Worm (Caenorhabditis elegans): ENCODE data around the gene C55C3.8.

DNA sequence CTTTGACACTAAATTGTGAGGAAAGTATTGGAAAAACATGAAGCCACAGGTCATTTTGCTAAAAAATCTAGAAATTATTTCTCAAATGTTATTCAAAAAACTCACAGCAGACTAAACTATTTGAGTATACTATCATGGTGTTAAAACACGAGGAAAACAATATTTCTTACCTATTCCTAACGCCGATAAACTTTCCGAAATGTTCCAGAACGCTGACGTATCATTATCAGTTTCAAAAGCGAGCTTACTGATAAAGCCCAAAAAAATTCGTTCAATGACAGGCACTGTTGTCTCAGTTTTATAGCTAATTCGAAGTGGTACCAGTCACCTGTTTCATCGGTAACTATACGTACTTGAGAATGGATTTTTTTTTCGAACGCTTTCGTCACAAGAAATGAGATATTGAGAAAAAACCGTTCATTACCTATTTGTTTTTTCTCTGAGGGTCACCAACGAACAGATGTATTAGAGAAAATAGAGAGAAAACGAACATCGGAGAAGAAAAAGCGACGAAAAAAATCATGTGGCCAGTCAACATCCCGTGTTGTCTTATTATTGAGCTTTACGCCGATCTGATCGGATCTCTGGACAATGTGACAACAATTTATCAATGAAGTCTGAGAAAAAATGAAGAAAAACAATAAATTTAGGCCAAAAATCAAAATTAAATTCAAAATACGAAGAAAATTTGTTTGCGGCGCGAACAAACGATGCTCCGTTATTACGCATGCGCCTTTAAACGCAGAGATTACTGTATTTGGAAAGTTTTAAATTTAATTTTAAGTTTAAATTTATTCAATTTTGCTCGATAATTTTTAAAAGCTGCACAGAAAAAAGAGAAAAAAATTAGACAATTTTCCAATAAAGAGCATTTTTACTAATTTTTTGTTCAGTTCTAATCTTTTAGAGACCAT, 24.5 kb upstream of the C55C3.8 start:
- TF ChIP-seq zip-8 (tag; optimal IDR thresholded peaks at IDR 0.05) (no peak), unc-39 (tag; optimal IDR thresholded peaks at IDR 0.05) (no peak), ztf-11 (tag; optimal IDR thresholded peaks at IDR 0.05) (no peak), flh-1 (GFP tag; optimal IDR thresholded peaks at IDR 0.05) (no peak), elt-1 (tag; optimal IDR thresholded peaks at IDR 0.05; ENCODE audit: borderline replicate concordance, insufficient read depth) (no peak), sptf-1 (tag; optimal IDR thresholded peaks at IDR 0.05) (no peak), mep-1 (tag; optimal IDR thresholded peaks at IDR 0.05) (no peak), unc-120 (tag; optimal IDR thresholded peaks at IDR 0.05; ENCODE audit: poor library complexity, severe bottlenecking) (no peak), unc-62 (GFP tag; optimal IDR thresholded peaks at IDR 0.05) (no peak), snpc-4 (tag; optimal IDR thresholded peaks at IDR 0.05) (no peak), pha-4 (tag; optimal IDR thresholded peaks at IDR 0.05) (no peak), nhr-2 (tag; optimal IDR thresholded peaks at IDR 0.05) (no peak)
